Worm (Caenorhabditis elegans) whole organism, L4 larva: ENCODE measurements around the gene zer-1.

Source experiments
- F26F4.8 ChIP-seq: fragments of 200-800 bp; sonication (Bioruptor generic); conservative IDR thresholded peaks from 2 replicates; pipeline ENCODE4 v1.3.6; 2022; ENCODE audit warnings: missing genetic modification characterization, missing compliant biosample characterization
- T20F7.1 ChIP-seq: fragments of 200-800 bp; sonication (Bioruptor generic); optimal IDR thresholded peaks from 2 replicates; lab custom pipeline; 2018; ENCODE audit warnings: mild to moderate bottlenecking, missing genetic modification characterization, missing compliant biosample characterization
- Y48G9A.11 ChIP-seq: fragments of 200-800 bp; sonication (Bioruptor generic); IDR thresholded peaks from 2 replicates; pipeline ENCODE4 v1.3.6; 2022; ENCODE audit warnings: missing genetic modification reagents, missing genetic modification characterization, missing compliant biosample characterization
- Y75B8A.6 ChIP-seq: fragments of 200-800 bp; sonication (Bioruptor generic); IDR thresholded peaks from 2 replicates; pipeline ENCODE4 v1.3.6; 2022; ENCODE audit warnings: missing genetic modification reagents, missing genetic modification characterization, missing compliant biosample characterization
- ZK337.2 ChIP-seq: fragments of 200-800 bp; sonication (Bioruptor generic); IDR thresholded peaks from 2 replicates; pipeline ENCODE4 v1.3.6; 2022; ENCODE audit warnings: missing genetic modification reagents, missing genetic modification characterization, missing compliant biosample characterization
- aha-1 ChIP-seq: fragments of 150-350 bp; peaks from one replicate; lab custom pipeline; 2014; ENCODE audit warnings: missing biosample characterization, missing genetic modification characterization
- ceh-28 ChIP-seq: fragments of 150-350 bp; optimal IDR thresholded peaks from 2 replicates; lab custom pipeline; 2014; ENCODE audit warnings: missing biosample characterization, missing genetic modification reagents, missing genetic modification characterization
- ceh-32 ChIP-seq: sonication (generic microtip); optimal IDR thresholded peaks from 2 replicates; lab custom pipeline; 2016; ENCODE audit warnings: mild to moderate bottlenecking, missing genetic modification characterization, missing compliant biosample characterization; ENCODE audit not compliant: poor library complexity
- cey-2 ChIP-seq: sonication (generic microtip); optimal IDR thresholded peaks from 3 replicates; lab custom pipeline; 2017; ENCODE audit warnings: missing genetic modification characterization, mild to moderate bottlenecking, missing compliant biosample characterization, antibody characterized with exemption, borderline replicate concordance; ENCODE audit not compliant: insufficient read depth
- daf-16 ChIP-seq, 3 experiments: sonication (generic microtip); optimal IDR thresholded peaks; 2 replicates each; lab custom pipeline; 2016 to 2017; ENCODE audit warnings: missing genetic modification characterization in 3 of 3, missing genetic modification reagents in 3 of 3, mild to moderate bottlenecking in 2 of 3, missing compliant biosample characterization in 2 of 3, missing biosample characterization in 1 of 3, moderate library complexity in 1 of 3
- daf-19 ChIP-seq: fragments of 200-800 bp; sonication (Bioruptor generic); conservative IDR thresholded peaks from 2 replicates; pipeline ENCODE4 v1.3.6; 2022; ENCODE audit warnings: missing genetic modification characterization, missing compliant biosample characterization
- daf-8 ChIP-seq: fragments of 200-800 bp; sonication (Bioruptor generic); IDR thresholded peaks from 2 replicates; pipeline ENCODE4 v1.3.6; 2022; ENCODE audit warnings: missing genetic modification characterization, missing compliant biosample characterization
- dmd-6 ChIP-seq: fragments of 200-800 bp; sonication (Bioruptor generic); IDR thresholded peaks from 2 replicates; pipeline ENCODE4 v1.3.6; 2022; ENCODE audit warnings: missing genetic modification reagents, missing genetic modification characterization, missing compliant biosample characterization
- dpl-1 ChIP-seq: fragments of 150-350 bp; optimal IDR thresholded peaks from 2 replicates; lab custom pipeline; 2014; ENCODE audit warnings: missing biosample characterization, missing genetic modification reagents, missing genetic modification characterization
- duxl-1 ChIP-seq: sonication (generic microtip); optimal IDR thresholded peaks from 2 replicates; lab custom pipeline; 2016; ENCODE audit warnings: mild to moderate bottlenecking, missing genetic modification characterization, moderate library complexity, missing compliant biosample characterization; ENCODE audit not compliant: poor library complexity
- dve-1 ChIP-seq: sonication (generic microtip); optimal IDR thresholded peaks from 2 replicates; lab custom pipeline; 2017; ENCODE audit warnings: antibody characterized with exemption, mild to moderate bottlenecking, missing genetic modification characterization, missing compliant biosample characterization; ENCODE audit not compliant: insufficient read depth
- fos-1 ChIP-seq: fragments of 150-350 bp; optimal IDR thresholded peaks from 2 replicates; lab custom pipeline; 2014; ENCODE audit warnings: missing biosample characterization, missing genetic modification characterization
- gei-8 ChIP-seq: fragments of 200-800 bp; sonication (Bioruptor generic); optimal IDR thresholded peaks from 2 replicates; lab custom pipeline; 2018; ENCODE audit warnings: mild to moderate bottlenecking, missing genetic modification characterization, missing compliant biosample characterization
- hif-1 ChIP-seq, 2 experiments: sonication (generic microtip); optimal IDR thresholded peaks; 2 replicates each; lab custom pipeline; 2016 to 2017; ENCODE audit warnings: missing compliant biosample characterization in 2 of 2, missing genetic modification characterization in 2 of 2, missing genetic modification reagents in 2 of 2, missing genotype in 2 of 2, mild to moderate bottlenecking in 1 of 2
- hlh-11 ChIP-seq: fragments of 200-800 bp; sonication (Bioruptor generic); optimal IDR thresholded peaks from 2 replicates; lab custom pipeline; 2018; ENCODE audit warnings: mild to moderate bottlenecking, missing genetic modification characterization, missing compliant biosample characterization
- hlh-30 ChIP-seq: sonication (generic microtip); optimal IDR thresholded peaks from 2 replicates; lab custom pipeline; 2017; ENCODE audit warnings: antibody characterized with exemption, mild to moderate bottlenecking, missing genetic modification characterization, missing compliant biosample characterization; ENCODE audit not compliant: insufficient read depth
- lin-1 ChIP-seq: fragments of 200-800 bp; sonication (Bioruptor generic); IDR thresholded peaks from 2 replicates; pipeline ENCODE4 v1.3.6; 2022; ENCODE audit warnings: missing genetic modification reagents, missing genetic modification characterization, missing compliant biosample characterization
- lin-38 ChIP-seq: fragments of 200-800 bp; sonication (Bioruptor generic); IDR thresholded peaks from 2 replicates; pipeline ENCODE4 v1.3.6; 2022; ENCODE audit warnings: missing genetic modification reagents, missing genetic modification characterization, missing compliant biosample characterization
- lir-3 ChIP-seq: sonication (generic microtip); optimal IDR thresholded peaks from 2 replicates; lab custom pipeline; 2016; ENCODE audit warnings: mild to moderate bottlenecking, missing genetic modification characterization, missing compliant biosample characterization
- lsy-2 ChIP-seq, 2 experiments: fragments of 150-350 bp in 1 of 2; sonication (generic microtip) in 1 of 2; optimal IDR thresholded peaks; 2 replicates each; lab custom pipeline; 2014 to 2017; ENCODE audit warnings: missing biosample characterization in 2 of 2, missing genetic modification characterization in 2 of 2
- madf-5 ChIP-seq, 2 experiments: fragments of 200-800 bp; sonication (Bioruptor generic); IDR thresholded peaks; 2 replicates each; pipeline ENCODE4 v1.3.6; 2022; ENCODE audit warnings: missing compliant biosample characterization in 2 of 2, missing genetic modification characterization in 2 of 2
- mdl-1 ChIP-seq, 2 experiments: fragments of 150-350 bp in 1 of 2; sonication (generic microtip) in 1 of 2; optimal IDR thresholded peaks; 2 replicates each; lab custom pipeline; 2014 to 2017; ENCODE audit warnings: missing biosample characterization in 2 of 2, missing genetic modification characterization in 2 of 2
- mdt-29 ChIP-seq: fragments of 200-800 bp; sonication (Bioruptor generic); IDR thresholded peaks from 2 replicates; pipeline ENCODE4 v1.3.6; 2022; ENCODE audit warnings: missing genetic modification reagents, missing genetic modification characterization, missing compliant biosample characterization
- mep-1 ChIP-seq: fragments of 150-350 bp; sonication (generic microtip); optimal IDR thresholded peaks from 3 replicates; lab custom pipeline; 2014; ENCODE audit warnings: missing biosample characterization, missing genetic modification characterization
- mes-2 ChIP-seq: sonication (generic microtip); optimal IDR thresholded peaks from 2 replicates; lab custom pipeline; 2016; ENCODE audit warnings: missing genotype, mild to moderate bottlenecking, missing genetic modification characterization, missing compliant biosample characterization; ENCODE audit not compliant: poor library complexity, severe bottlenecking
- mxl-3 ChIP-seq: fragments of 200-800 bp; sonication (Bioruptor generic); optimal IDR thresholded peaks from 2 replicates; lab custom pipeline; 2018; ENCODE audit warnings: mild to moderate bottlenecking, missing genetic modification characterization, missing compliant biosample characterization
- nhr-102 ChIP-seq: sonication (generic microtip); optimal IDR thresholded peaks from 2 replicates; lab custom pipeline; 2016; ENCODE audit warnings: mild to moderate bottlenecking, missing genetic modification characterization, moderate library complexity, missing compliant biosample characterization
- nhr-11 ChIP-seq: fragments of 150-350 bp; optimal IDR thresholded peaks from 2 replicates; lab custom pipeline; 2014; ENCODE audit warnings: missing biosample characterization, missing genetic modification characterization
- nhr-111 ChIP-seq: fragments of 200-800 bp; sonication (Bioruptor generic); optimal IDR thresholded peaks from 2 replicates; lab custom pipeline; 2018; ENCODE audit warnings: mild to moderate bottlenecking, missing genetic modification characterization, missing compliant biosample characterization
- nhr-237 ChIP-seq: sonication (generic microtip); optimal IDR thresholded peaks from 2 replicates; lab custom pipeline; 2017; ENCODE audit warnings: missing biosample characterization, missing genetic modification characterization
- nhr-28 ChIP-seq: fragments of 150-350 bp; optimal IDR thresholded peaks from 2 replicates; lab custom pipeline; 2014; ENCODE audit warnings: missing biosample characterization, missing genetic modification characterization
- nhr-42 ChIP-seq: fragments of 200-800 bp; sonication (Bioruptor generic); IDR thresholded peaks from 2 replicates; pipeline ENCODE4 v1.3.6; 2022; ENCODE audit warnings: missing genetic modification characterization, missing compliant biosample characterization
- nhr-48 ChIP-seq: sonication (generic microtip); optimal IDR thresholded peaks from 2 replicates; lab custom pipeline; 2016; ENCODE audit warnings: mild to moderate bottlenecking, missing genetic modification characterization, missing compliant biosample characterization
- nhr-76 ChIP-seq: fragments of 150-350 bp; optimal IDR thresholded peaks from 2 replicates; lab custom pipeline; 2014; ENCODE audit warnings: missing biosample characterization, missing genetic modification characterization
- nhr-77 ChIP-seq: fragments of 150-350 bp; optimal IDR thresholded peaks from 2 replicates; lab custom pipeline; 2014; ENCODE audit warnings: missing biosample characterization, missing genetic modification characterization
- pqm-1 ChIP-seq: sonication (generic microtip); optimal IDR thresholded peaks from 2 replicates; lab custom pipeline; 2017; ENCODE audit warnings: missing biosample characterization, missing genetic modification characterization
- rbr-2 ChIP-seq: sonication (generic microtip); optimal IDR thresholded peaks from 2 replicates; lab custom pipeline; 2016; ENCODE audit warnings: missing genotype, missing genetic modification characterization, missing compliant biosample characterization
- saeg-2 ChIP-seq: fragments of 200-800 bp; sonication (Bioruptor generic); IDR thresholded peaks from 2 replicates; pipeline ENCODE4 v1.3.6; 2022; ENCODE audit warnings: missing genetic modification reagents, missing genetic modification characterization, missing compliant biosample characterization
- snpc-4 ChIP-seq: fragments of 150-350 bp; optimal IDR thresholded peaks from 2 replicates; lab custom pipeline; 2014; ENCODE audit warnings: missing biosample characterization, missing genetic modification characterization
- unc-39 ChIP-seq: sonication (generic microtip); optimal IDR thresholded peaks from 2 replicates; lab custom pipeline; 2017; ENCODE audit warnings: missing biosample characterization, missing genetic modification characterization
- zfp-2 ChIP-seq: sonication (generic microtip); optimal IDR thresholded peaks from 2 replicates; lab custom pipeline; 2016; ENCODE audit warnings: mild to moderate bottlenecking, missing genetic modification characterization, missing compliant biosample characterization
- zip-2 ChIP-seq: fragments of 150-350 bp; optimal IDR thresholded peaks from 2 replicates; lab custom pipeline; 2014; ENCODE audit warnings: missing biosample characterization, missing genetic modification characterization
- ztf-7 ChIP-seq: fragments of 150-350 bp; optimal IDR thresholded peaks from 2 replicates; lab custom pipeline; 2014; ENCODE audit warnings: missing biosample characterization, missing genetic modification characterization

The zer-1 gene

DNA sequence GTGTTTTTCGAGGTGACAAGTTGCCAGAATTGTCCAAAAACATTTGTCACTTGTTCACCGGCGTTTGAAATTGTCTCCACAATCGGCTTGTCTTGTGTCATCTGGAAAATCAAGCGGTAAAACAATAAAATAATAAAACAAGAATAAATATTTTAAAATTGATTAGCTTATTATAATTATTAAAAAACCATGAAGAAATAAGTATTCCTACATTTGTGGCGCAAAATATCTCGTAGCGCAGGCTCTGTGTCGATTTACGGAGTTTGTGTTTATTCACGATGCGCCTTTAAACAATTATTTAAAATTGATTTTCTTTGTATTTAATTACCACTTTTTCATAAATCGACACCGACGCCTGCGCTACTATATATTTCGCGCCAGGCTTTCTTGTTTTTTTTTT is 34.3 kb downstream of the zer-1 start, which contains the start of gene moma-1:
TSS of gene moma-1 (minus strand) at position 101 of the 400 bp plus-strand sequence.
- TF ChIP-seq madf-5 (GFP tag; IDR thresholded peaks at IDR 0.05; lab: Robert Waterston, UW) (no peak), Y48G9A.11 (GFP tag; lab: Robert Waterston, UW) (peak; percentile 30; the same call in 1 of the 2 replicates), lin-38 (GFP tag; lab: Robert Waterston, UW) (peak; percentile 39; the same call in 1 of the 2 replicates)

DNA sequence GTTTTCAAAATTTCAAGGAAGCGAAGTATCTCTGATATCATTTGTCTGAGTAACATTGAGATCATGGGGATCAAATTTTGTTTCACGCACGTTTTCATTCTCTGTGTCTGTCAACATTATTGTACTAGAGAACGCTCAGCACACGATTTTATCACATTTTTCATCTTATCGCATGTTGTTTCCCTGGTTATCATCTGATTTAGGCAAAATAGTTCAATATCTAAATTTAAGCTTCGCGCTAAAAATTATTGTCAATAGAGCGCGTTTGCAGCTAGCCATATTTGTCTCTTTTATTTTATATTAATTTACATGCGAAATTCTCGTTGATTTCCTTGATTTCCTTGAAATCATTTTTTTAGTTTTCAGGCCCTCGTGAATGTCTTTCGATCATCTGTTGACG is 41.1 kb downstream of the zer-1 start, which contains the start of gene K02F3.2:
TSS of gene K02F3.2 (plus strand) at position 357 of the 400 bp plus-strand sequence.
- no peak for TF ChIP-seq zfp-2 (tag; lab: Kevin White, UChicago)
- TF ChIP-seq lin-38 (GFP tag; lab: Robert Waterston, UW), result peak; percentile 95
- TF ChIP-seq mxl-3 (GFP tag; lab: Kevin White, UChicago), result peak; percentile 57
- TF ChIP-seq mep-1 (tag; lab: Kevin White, UChicago), result peak; percentile 56
- TF ChIP-seq duxl-1 (tag; lab: Kevin White, UChicago), result peak; percentile 17
- no peak for TF ChIP-seq zip-2 (tag; lab: Kevin White, UChicago)
- peak in 1 of 2 experiments; percentile 89 for TF ChIP-seq mdl-1 (tag; optimal IDR thresholded peaks at IDR 0.05; lab: Kevin White, UChicago)
- no peak for TF ChIP-seq F26F4.8
- no peak for TF ChIP-seq saeg-2 (GFP tag; lab: Robert Waterston, UW)
- no peak for TF ChIP-seq ceh-28 (tag; lab: Kevin White, UChicago)
- no peak for TF ChIP-seq nhr-76 (tag; lab: Kevin White, UChicago)
- peak; percentile 58 for TF ChIP-seq T20F7.1
- TF ChIP-seq snpc-4 (tag; lab: Kevin White, UChicago), result no peak
- TF ChIP-seq lir-3 (tag; lab: Kevin White, UChicago), result no peak
- TF ChIP-seq aha-1 (tag; lab: Kevin White, UChicago), result peak; percentile 84
- no peak for TF ChIP-seq mdt-29
- TF ChIP-seq cey-2 (tag; lab: Kevin White, UChicago), result no peak
- TF ChIP-seq nhr-42, result no peak
- no peak for TF ChIP-seq daf-19 (GFP tag; lab: Robert Waterston, UW)
- TF ChIP-seq dmd-6, result peak; percentile 72
- TF ChIP-seq ztf-7 (tag; lab: Kevin White, UChicago), result peak; percentile 29
- TF ChIP-seq daf-8 (GFP tag; lab: Robert Waterston, UW), result no peak
- TF ChIP-seq hlh-30 (tag; lab: Kevin White, UChicago), result peak; percentile 91
- no peak for TF ChIP-seq ceh-32
- no peak for TF ChIP-seq unc-39 (tag; lab: Kevin White, UChicago)
- TF ChIP-seq lin-1 (GFP tag; lab: Robert Waterston, UW), result no peak
- peak; percentile 82 for TF ChIP-seq dve-1 (tag; lab: Kevin White, UChicago)
- no peak for TF ChIP-seq Y75B8A.6 (GFP tag; lab: Robert Waterston, UW)
- peak; percentile 84 for TF ChIP-seq nhr-77 (tag; lab: Kevin White, UChicago)
- peak; percentile 24 to 77 for TF ChIP-seq lsy-2 (tag; optimal IDR thresholded peaks at IDR 0.05; lab: Kevin White, UChicago)
- TF ChIP-seq nhr-237 (tag; lab: Kevin White, UChicago), result no peak
- peak; percentile 25 for TF ChIP-seq rbr-2 (tag; lab: Kevin White, UChicago)
- TF ChIP-seq ZK337.2, result no peak
- no peak for TF ChIP-seq nhr-111 (GFP tag; lab: Kevin White, UChicago)
- peak in 1 of 2 experiments; percentile 47 for TF ChIP-seq hif-1 (tag; optimal IDR thresholded peaks at IDR 0.05; lab: Kevin White, UChicago)
- TF ChIP-seq pqm-1 (tag; lab: Kevin White, UChicago), result peak; percentile 1
- no peak for TF ChIP-seq daf-16 (GFP tag; optimal IDR thresholded peaks at IDR 0.05; lab: Kevin White, UChicago)
- TF ChIP-seq daf-16 (tag; optimal IDR thresholded peaks at IDR 0.05; lab: Kevin White, UChicago), result peak; percentile 86
- TF ChIP-seq nhr-11 (tag; lab: Kevin White, UChicago), result peak; percentile 37
- peak; percentile 13 for TF ChIP-seq mes-2
- TF ChIP-seq nhr-102 (tag; lab: Kevin White, UChicago), result peak; percentile 42
- no peak for TF ChIP-seq fos-1 (tag; lab: Kevin White, UChicago)
- TF ChIP-seq hlh-11 (tag; lab: Kevin White, UChicago), result peak; percentile 82
- peak; percentile 86 for TF ChIP-seq dpl-1 (GFP tag; lab: Kevin White, UChicago)
- no peak for TF ChIP-seq gei-8 (GFP tag; lab: Kevin White, UChicago)
- TF ChIP-seq nhr-48 (tag; lab: Kevin White, UChicago), result peak; percentile 53
- TF ChIP-seq nhr-28 (tag; lab: Kevin White, UChicago), result peak; percentile 91
